Worm (Caenorhabditis elegans): ENCODE data around the gene srh-22.

The srh-22 gene

DNA sequence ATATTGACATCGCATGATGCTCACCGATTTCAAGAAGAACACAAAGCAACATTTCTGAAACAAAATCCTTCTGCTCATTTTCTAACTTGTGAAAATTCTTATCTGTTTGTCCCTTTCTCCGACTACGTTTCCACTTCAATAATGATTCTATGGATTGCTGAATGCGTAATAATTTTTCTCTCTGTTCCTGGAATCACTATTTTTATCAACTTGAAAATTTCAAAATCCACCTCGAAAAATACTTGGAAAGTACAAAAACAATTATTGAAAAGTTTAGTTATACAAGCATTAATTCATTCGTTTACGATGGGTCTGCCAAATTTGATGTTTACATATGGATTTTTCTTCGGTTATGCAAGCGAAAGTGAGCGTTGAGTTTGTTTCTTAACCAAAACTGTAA is at the start of gene srh-22:
Gene srh-22, plus strand, starts transcription at position 301 of the 400 bp plus-strand sequence.
- no peak for TF ChIP-seq nhr-12 (tag; optimal IDR thresholded peaks at IDR 0.05)

DNA sequence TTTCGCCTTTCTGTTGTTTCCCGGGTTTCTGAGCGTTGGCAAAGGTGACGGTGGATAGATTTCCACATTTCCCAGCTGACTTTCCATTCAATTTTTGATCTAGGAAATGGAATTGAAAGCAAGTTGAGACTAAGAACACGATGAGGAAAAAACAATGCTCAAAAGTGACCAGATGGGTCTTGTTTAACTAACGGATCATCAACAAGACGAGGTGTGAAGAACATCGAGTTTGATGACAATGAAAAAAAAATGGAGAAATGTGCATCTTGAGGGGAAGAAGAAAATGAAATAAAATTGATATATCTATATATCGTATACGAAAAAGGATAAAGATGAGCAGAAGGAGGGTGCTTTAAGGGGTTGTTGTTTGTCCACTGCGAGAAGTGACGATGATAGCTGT is 44.5 kb upstream of the srh-22 start, which contains the start of gene T19H12.6:
Gene T19H12.6, minus strand, starts transcription at position 101 of the 400 bp plus-strand sequence.
- TF ChIP-seq nhr-25 (tag; optimal IDR thresholded peaks at IDR 0.05) (no peak), zag-1 (tag; optimal IDR thresholded peaks at IDR 0.05) (no peak), ceh-16 (tag; optimal IDR thresholded peaks at IDR 0.05) (no peak), daf-12 (tag; optimal IDR thresholded peaks at IDR 0.05) (no peak), eor-1 (tag; optimal IDR thresholded peaks at IDR 0.05) (no peak), aly-2 (tag; optimal IDR thresholded peaks at IDR 0.05) (no peak), nhr-11 (tag; optimal IDR thresholded peaks at IDR 0.05) (no peak), snpc-4 (tag; optimal IDR thresholded peaks at IDR 0.05) (no peak), mml-1 (tag; optimal IDR thresholded peaks at IDR 0.05) (no peak), fkh-2 (tag; optimal IDR thresholded peaks at IDR 0.05) (no peak), fkh-10 (GFP tag; optimal IDR thresholded peaks at IDR 0.05) (no peak), pqm-1 (tag; optimal IDR thresholded peaks at IDR 0.05) (no peak), R02D3.7 (tag; optimal IDR thresholded peaks at IDR 0.05) (no peak), unc-62 (GFP tag; optimal IDR thresholded peaks at IDR 0.05) (no peak)

DNA sequence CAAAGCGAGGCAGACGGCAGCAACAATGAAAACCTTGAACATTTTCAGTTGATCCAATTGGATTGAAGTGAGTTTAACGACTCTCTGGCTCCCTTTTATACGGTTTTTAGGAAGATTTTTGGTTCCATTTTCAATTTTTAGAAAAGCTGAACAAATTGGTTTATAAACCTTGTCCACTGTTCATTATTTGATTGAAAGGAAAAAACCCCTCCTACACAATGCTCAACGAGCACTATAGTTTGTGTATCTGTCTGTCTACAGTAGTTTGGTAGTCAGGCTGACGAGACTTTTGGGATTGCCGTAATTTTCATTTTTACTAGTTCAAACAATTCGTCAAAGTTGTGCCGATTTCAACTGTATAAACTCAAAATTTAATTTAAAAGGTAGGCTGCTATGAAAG is 42.9 kb upstream of the srh-22 start, which contains the start of gene T19H12.15:
Gene T19H12.15, minus strand, starts transcription at position 101 of the 400 bp plus-strand sequence.
- TF ChIP-seq R02D3.7 (tag; optimal IDR thresholded peaks at IDR 0.05), result no peak
- no peak for TF ChIP-seq pha-4 (tag; optimal IDR thresholded peaks at IDR 0.05)
- no peak for TF ChIP-seq ceh-16 (tag; optimal IDR thresholded peaks at IDR 0.05)
- TF ChIP-seq daf-12 (tag; optimal IDR thresholded peaks at IDR 0.05), result no peak
- no peak for TF ChIP-seq nhr-76 (tag; optimal IDR thresholded peaks at IDR 0.05)
- no peak for TF ChIP-seq lin-39 (tag; optimal IDR thresholded peaks at IDR 0.05)
- no peak for TF ChIP-seq skn-1 (tag; optimal IDR thresholded peaks at IDR 0.05)
- TF ChIP-seq snpc-4 (tag; optimal IDR thresholded peaks at IDR 0.05), result no peak
- TF ChIP-seq nhr-67 (tag; optimal IDR thresholded peaks at IDR 0.05), result no peak

DNA sequence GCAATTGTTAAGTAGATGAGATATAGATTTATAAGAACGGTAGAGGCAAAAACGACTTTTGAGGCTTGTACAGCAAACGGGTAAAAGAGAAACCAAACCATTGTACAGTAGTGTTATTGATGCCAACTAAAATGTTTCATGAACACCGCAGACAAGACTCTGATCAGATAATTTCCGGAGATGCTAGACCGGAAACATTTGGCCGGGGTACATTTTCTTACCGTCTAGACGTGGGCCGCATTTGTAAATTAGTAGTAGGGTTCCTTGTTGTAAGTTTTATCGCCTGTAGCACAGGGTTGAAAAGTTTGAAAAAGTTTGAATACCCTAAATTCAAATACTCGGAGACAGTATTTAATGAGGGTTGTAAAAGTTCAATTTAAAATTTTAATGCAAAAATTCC is 40.7 kb upstream of the srh-22 start, which contains the start of gene str-32:
Gene str-32, minus strand, starts transcription at position 101 of the 400 bp plus-strand sequence.
- TF ChIP-seq mml-1 (tag; optimal IDR thresholded peaks at IDR 0.05) (no peak), nhr-23 (tag; optimal IDR thresholded peaks at IDR 0.05) (no peak), egl-5 (tag; optimal IDR thresholded peaks at IDR 0.05) (no peak), sea-2 (GFP tag; optimal IDR thresholded peaks at IDR 0.05) (no peak), elt-3 (tag; optimal IDR thresholded peaks at IDR 0.05) (no peak), jun-1 (tag; optimal IDR thresholded peaks at IDR 0.05) (no peak), nhr-28 (tag; optimal IDR thresholded peaks at IDR 0.05) (no peak), elt-2 (tag; optimal IDR thresholded peaks at IDR 0.05) (no peak), aly-2 (tag; optimal IDR thresholded peaks at IDR 0.05) (no peak), nhr-43 (tag; optimal IDR thresholded peaks at IDR 0.05; ENCODE audit: poor library complexity, severe bottlenecking) (no peak), lin-15B (tag; optimal IDR thresholded peaks at IDR 0.05) (no peak), fos-1 (tag; optimal IDR thresholded peaks at IDR 0.05) (no peak), daf-12 (tag; optimal IDR thresholded peaks at IDR 0.05) (no peak), snpc-4 (tag; optimal IDR thresholded peaks at IDR 0.05) (no peak), ztf-11 (tag; optimal IDR thresholded peaks at IDR 0.05) (no peak), nhr-237 (tag; optimal IDR thresholded peaks at IDR 0.05) (no peak), elt-1 (tag; optimal IDR thresholded peaks at IDR 0.05) (no peak), fkh-10 (GFP tag; optimal IDR thresholded peaks at IDR 0.05) (no peak)

DNA sequence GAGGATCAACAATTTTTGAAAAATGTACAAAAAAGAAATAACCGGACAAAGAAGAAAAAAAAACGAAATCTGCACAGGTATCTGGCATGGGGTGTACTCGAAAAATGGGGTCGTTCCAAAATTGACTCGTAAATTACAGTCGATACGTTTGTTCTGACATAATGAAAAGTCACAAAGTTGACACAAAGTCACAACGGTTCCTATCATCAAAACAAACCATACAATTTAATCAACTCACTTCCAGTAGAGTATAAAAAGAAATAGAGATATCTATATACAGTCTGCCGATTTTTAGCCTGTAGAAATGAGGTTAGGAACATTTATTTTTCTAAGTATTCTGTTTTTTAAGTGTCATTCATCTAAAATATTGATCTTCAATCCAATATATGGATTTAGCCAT is 37.6 kb upstream of the srh-22 start, which contains the start of gene T19H12.12:
Gene T19H12.12, plus strand, starts transcription at position 301 of the 400 bp plus-strand sequence.
- TF ChIP-seq mdl-1 (tag; optimal IDR thresholded peaks at IDR 0.05) (no peak), nhr-77 (tag; optimal IDR thresholded peaks at IDR 0.05) (no peak), egl-5 (tag; optimal IDR thresholded peaks at IDR 0.05) (no peak), nhr-76 (tag; optimal IDR thresholded peaks at IDR 0.05) (no peak), elt-3 (tag; optimal IDR thresholded peaks at IDR 0.05) (no peak)

Data from whole organism, L3 larva.